Fruit fly (Drosophila melanogaster) whole organism, embryonic: ENCODE measurements around the gene E2f1.

Experiments
- Antp ChIP-seq: fragments of 200-800 bp; sonication (Bioruptor generic); optimal IDR thresholded peaks from 3 replicates; lab custom pipeline; 2016; ENCODE audit warnings: missing biosample characterization, missing genetic modification characterization
- Atf3 ChIP-seq: fragments of 200-800 bp; sonication (Bioruptor generic); optimal IDR thresholded peaks from 3 replicates; lab custom pipeline; 2016; ENCODE audit warnings: missing biosample characterization, missing genetic modification characterization
- Bdp1 ChIP-seq: fragments of 200-800 bp; sonication (Bioruptor generic); optimal IDR thresholded peaks from 3 replicates; lab custom pipeline; 2016; ENCODE audit warnings: missing biosample characterization, missing genetic modification characterization
- Bgb ChIP-seq: fragments of 200-800 bp; sonication (Bioruptor generic); IDR thresholded peaks from 2 replicates; pipeline ENCODE4 v1.3.6; 2022; ENCODE audit warnings: missing biosample characterization, missing genetic modification characterization; ENCODE audit not compliant: partially characterized antibody
- CG10209 ChIP-seq: fragments of 200-800 bp; sonication (Bioruptor generic); optimal IDR thresholded peaks from 3 replicates; lab custom pipeline; 2017; ENCODE audit warnings: missing biosample characterization, mild to moderate bottlenecking, missing genetic modification characterization, missing genetic modification reagents
- CG11247 ChIP-seq: fragments of 200-800 bp; sonication (Bioruptor generic); IDR thresholded peaks from 2 replicates; pipeline ENCODE4 v1.3.6; 2022; ENCODE audit warnings: missing biosample characterization, missing genetic modification characterization
- CG12391 ChIP-seq: fragments of 200-800 bp; sonication (Bioruptor generic); optimal IDR thresholded peaks from 3 replicates; lab custom pipeline; 2018; ENCODE audit warnings: missing biosample characterization, mild to moderate bottlenecking, missing genetic modification characterization, moderate library complexity
- CG14441 ChIP-seq: fragments of 200-800 bp; sonication (Bioruptor generic); IDR thresholded peaks from 2 replicates; pipeline ENCODE4 v1.3.6; 2022; ENCODE audit warnings: missing biosample characterization, missing genetic modification characterization
- CG17829 ChIP-seq: fragments of 200-800 bp; optimal IDR thresholded peaks from 2 replicates; lab custom pipeline; 2019; ENCODE audit warnings: missing biosample characterization, mild to moderate bottlenecking, missing genetic modification characterization, moderate library complexity
- CG18619 ChIP-seq: fragments of 200-800 bp; sonication (Bioruptor generic); optimal IDR thresholded peaks from 3 replicates; lab custom pipeline; 2017; ENCODE audit warnings: missing biosample characterization, mild to moderate bottlenecking, missing genetic modification characterization
- CG2875 ChIP-seq: fragments of 200-800 bp; sonication (Bioruptor generic); optimal IDR thresholded peaks from 2 replicates; lab custom pipeline; 2017; ENCODE audit warnings: missing biosample characterization, mild to moderate bottlenecking, missing genetic modification characterization, missing genetic modification reagents
- CG2889 ChIP-seq: fragments of 200-800 bp; sonication (Bioruptor generic); IDR thresholded peaks from 3 replicates; pipeline ENCODE4 v1.3.6; 2022; ENCODE audit warnings: missing biosample characterization, missing genetic modification characterization
- CG30020 ChIP-seq: fragments of 200-800 bp; optimal IDR thresholded peaks from 2 replicates; lab custom pipeline; 2019; ENCODE audit warnings: missing biosample characterization, mild to moderate bottlenecking, missing genetic modification characterization, moderate library complexity
- CG33557 ChIP-seq: fragments of 200-800 bp; sonication (Bioruptor generic); optimal IDR thresholded peaks from 2 replicates; lab custom pipeline; 2019; ENCODE audit warnings: missing biosample characterization, mild to moderate bottlenecking, missing genetic modification characterization, moderate library complexity
- CG34376 ChIP-seq: fragments of 200-800 bp; sonication (Bioruptor generic); optimal IDR thresholded peaks from 2 replicates; lab custom pipeline; 2018; ENCODE audit warnings: missing biosample characterization, mild to moderate bottlenecking, missing genetic modification characterization
- CG3995 ChIP-seq: fragments of 200-800 bp; sonication (Bioruptor generic); optimal IDR thresholded peaks from 3 replicates; lab custom pipeline; 2016; ENCODE audit warnings: missing biosample characterization, missing genetic modification characterization
- CG4424 ChIP-seq: fragments of 200-800 bp; sonication (Bioruptor generic); optimal IDR thresholded peaks from 3 replicates; lab custom pipeline; 2016; ENCODE audit warnings: missing biosample characterization, missing genetic modification characterization
- CG6689 ChIP-seq: fragments of 200-800 bp; sonication (Bioruptor generic); IDR thresholded peaks from 2 replicates; pipeline ENCODE4 v1.3.6; 2022; ENCODE audit warnings: missing biosample characterization, missing genetic modification characterization
- CG6791 ChIP-seq: fragments of 200-800 bp; sonication (Bioruptor generic); IDR thresholded peaks from 3 replicates; pipeline ENCODE4 v1.3.6; 2022; ENCODE audit warnings: missing biosample characterization, missing genetic modification characterization; ENCODE audit not compliant: partially characterized antibody
- CG8765 ChIP-seq: fragments of 200-800 bp; sonication (Bioruptor generic); IDR thresholded peaks from 2 replicates; pipeline ENCODE4 v1.3.6; 2022; ENCODE audit warnings: missing biosample characterization, missing genetic modification characterization
- CG9876 ChIP-seq: fragments of 200-800 bp; sonication (Bioruptor generic); optimal IDR thresholded peaks from 2 replicates; lab custom pipeline; 2016; ENCODE audit warnings: missing biosample characterization, missing genetic modification characterization
- CTCF ChIP-seq: fragments of 200-800 bp; sonication (Bioruptor generic); optimal IDR thresholded peaks from 2 replicates; lab custom pipeline; 2017; ENCODE audit warnings: missing biosample characterization, mild to moderate bottlenecking, missing genetic modification characterization, moderate library complexity
- Dip2 ChIP-seq: fragments of 200-800 bp; sonication (Bioruptor generic); IDR thresholded peaks from 2 replicates; pipeline ENCODE4 v1.3.6; 2022; ENCODE audit warnings: missing biosample characterization, missing genetic modification characterization
- Dip3 ChIP-seq: fragments of 200-800 bp; sonication (Bioruptor generic); optimal IDR thresholded peaks from 3 replicates; lab custom pipeline; 2016; ENCODE audit warnings: missing biosample characterization, missing genetic modification characterization
- Fer1 ChIP-seq: fragments of 200-800 bp; sonication (Bioruptor generic); optimal IDR thresholded peaks from 2 replicates; lab custom pipeline; 2017; ENCODE audit warnings: missing biosample characterization, mild to moderate bottlenecking, missing genetic modification characterization
- Fer2 ChIP-seq: fragments of 200-800 bp; sonication (Bioruptor generic); optimal IDR thresholded peaks from 2 replicates; lab custom pipeline; 2018; ENCODE audit warnings: missing biosample characterization, mild to moderate bottlenecking, missing genetic modification characterization, moderate library complexity
- Fer3 ChIP-seq: fragments of 200-800 bp; sonication (Bioruptor generic); optimal IDR thresholded peaks from 2 replicates; lab custom pipeline; 2018; ENCODE audit warnings: missing biosample characterization, mild to moderate bottlenecking, missing genetic modification characterization, moderate library complexity
- HLH4C ChIP-seq: fragments of 200-800 bp; sonication (Bioruptor generic); IDR thresholded peaks from 3 replicates; pipeline ENCODE4 v1.3.6; 2022; ENCODE audit warnings: missing biosample characterization, missing genetic modification characterization; ENCODE audit not compliant: partially characterized antibody
- Hmx ChIP-seq: fragments of 200-800 bp; sonication (Bioruptor generic); optimal IDR thresholded peaks from 2 replicates; lab custom pipeline; 2016; ENCODE audit warnings: missing biosample characterization, missing genetic modification characterization
- Lpt ChIP-seq: fragments of >200 bp; optimal IDR thresholded peaks from 2 replicates; lab custom pipeline; 2018; ENCODE audit warnings: missing biosample characterization, missing genetic modification characterization
- Oaz ChIP-seq: fragments of 200-800 bp; sonication (Bioruptor generic); IDR thresholded peaks from 2 replicates; pipeline ENCODE4 v1.3.6; 2022; ENCODE audit warnings: missing biosample characterization, missing genetic modification characterization
- TFAM ChIP-seq: fragments of 200-800 bp; sonication (Bioruptor generic); optimal IDR thresholded peaks from 2 replicates; lab custom pipeline; 2017; ENCODE audit warnings: missing biosample characterization, missing genetic modification characterization, inconsistent platforms
- al ChIP-seq: fragments of 200-800 bp; sonication (Bioruptor generic); IDR thresholded peaks from 2 replicates; pipeline ENCODE4 v1.3.6; 2022; ENCODE audit warnings: missing biosample characterization, missing genetic modification characterization
- cato ChIP-seq: fragments of 200-800 bp; sonication (Bioruptor generic); optimal IDR thresholded peaks from 2 replicates; lab custom pipeline; 2016; ENCODE audit warnings: missing biosample characterization, missing genetic modification characterization, borderline replicate concordance
- ci ChIP-seq: fragments of 200-800 bp; sonication (Bioruptor generic); IDR thresholded peaks from 3 replicates; pipeline ENCODE4 v1.3.6; 2022; ENCODE audit warnings: missing biosample characterization, missing genetic modification characterization
- corto ChIP-seq: fragments of 200-800 bp; sonication (Bioruptor generic); optimal IDR thresholded peaks from 2 replicates; lab custom pipeline; 2016; ENCODE audit warnings: missing biosample characterization, mild to moderate bottlenecking, missing genetic modification characterization, moderate library complexity
- crp ChIP-seq, 2 experiments: fragments of 200-800 bp; sonication (Bioruptor generic); optimal IDR thresholded peaks; 2 replicates in 1 of 2; 3 replicates in 1 of 2; lab custom pipeline; 2017; ENCODE audit warnings: missing biosample characterization in 2 of 2, missing genetic modification characterization in 2 of 2, mild to moderate bottlenecking in 1 of 2, moderate library complexity in 1 of 2
- dpn ChIP-seq, 2 experiments: fragments of 200-800 bp; sonication (Bioruptor generic); optimal IDR thresholded peaks; 3 replicates each; lab custom pipeline; 2016; ENCODE audit warnings: missing biosample characterization in 2 of 2, missing genetic modification characterization in 2 of 2
- exex ChIP-seq: fragments of 200-800 bp; sonication (Bioruptor generic); optimal IDR thresholded peaks from 4 replicates; lab custom pipeline; 2018; ENCODE audit warnings: missing biosample characterization, mild to moderate bottlenecking, missing genetic modification characterization, moderate library complexity
- h ChIP-seq: fragments of >200 bp; optimal IDR thresholded peaks from 2 replicates; lab custom pipeline; 2017
- hb ChIP-seq: fragments of 200-800 bp; sonication (Bioruptor generic); IDR thresholded peaks from 3 replicates; pipeline ENCODE4 v1.3.6; 2022; ENCODE audit warnings: missing biosample characterization, missing genetic modification characterization; ENCODE audit not compliant: partially characterized antibody
- lilli ChIP-seq: fragments of 200-800 bp; sonication (Bioruptor generic); optimal IDR thresholded peaks from 3 replicates; lab custom pipeline; 2016; ENCODE audit warnings: missing biosample characterization, missing genetic modification characterization
- mirr ChIP-seq: fragments of 200-800 bp; sonication (Bioruptor generic); optimal IDR thresholded peaks from 3 replicates; lab custom pipeline; 2018; ENCODE audit warnings: missing biosample characterization, mild to moderate bottlenecking, missing genetic modification characterization
- onecut ChIP-seq: fragments of 200-800 bp; sonication (Bioruptor generic); IDR thresholded peaks from 2 replicates; pipeline ENCODE4 v1.3.6; 2022; ENCODE audit warnings: missing biosample characterization, missing genetic modification characterization
- phol ChIP-seq: fragments of 200-800 bp; sonication (Bioruptor generic); optimal IDR thresholded peaks from 3 replicates; lab custom pipeline; 2018; ENCODE audit warnings: missing biosample characterization, mild to moderate bottlenecking, missing genetic modification characterization, moderate library complexity
- repo ChIP-seq: fragments of 200-800 bp; sonication (Bioruptor generic); optimal IDR thresholded peaks from 2 replicates; lab custom pipeline; 2016; ENCODE audit warnings: missing biosample characterization, missing genetic modification characterization
- sens-2 ChIP-seq: fragments of 200-800 bp; sonication (Bioruptor generic); IDR thresholded peaks from 2 replicates; pipeline ENCODE4 v1.3.6; 2022; ENCODE audit warnings: missing biosample characterization, missing genetic modification characterization
- sim ChIP-seq: fragments of 200-800 bp; sonication (Bioruptor generic); IDR thresholded peaks from 2 replicates; pipeline ENCODE4 v1.3.6; 2022; ENCODE audit warnings: missing biosample characterization, missing genetic modification characterization
- so ChIP-seq: fragments of 200-800 bp; sonication (Bioruptor generic); IDR thresholded peaks from 3 replicates; pipeline ENCODE4 v1.3.6; 2022; ENCODE audit warnings: missing biosample characterization, missing genetic modification characterization
- stc ChIP-seq: fragments of 200-800 bp; sonication (Bioruptor generic); IDR thresholded peaks from 2 replicates; pipeline ENCODE4 v1.3.6; 2022; ENCODE audit warnings: missing biosample characterization, missing genetic modification characterization
- tll ChIP-seq, 2 experiments: fragments of 200-800 bp in 1 of 2; fragments of >200 bp in 1 of 2; sonication (Bioruptor generic) in 1 of 2; optimal IDR thresholded peaks; 2 replicates each; lab custom pipeline; 2017 to 2019; ENCODE audit warnings: missing biosample characterization in 2 of 2, missing genetic modification characterization in 2 of 2, mild to moderate bottlenecking in 1 of 2, moderate library complexity in 1 of 2
- wor ChIP-seq: fragments of 200-800 bp; sonication (Bioruptor generic); IDR thresholded peaks from 2 replicates; pipeline ENCODE4 v1.3.6; 2022; ENCODE audit warnings: missing biosample characterization, missing genetic modification characterization
- yki ChIP-seq: fragments of >200 bp; optimal IDR thresholded peaks from 3 replicates; lab custom pipeline; 2018

The E2f1 gene

dm6 chr3R:21660659-21661126, at the start of gene E2f1 (continued):
- TF ChIP-seq Bdp1: no peak
- no peak for TF ChIP-seq dpn (GFP tag; optimal IDR thresholded peaks at IDR 0.05; lab: Kevin White, UChicago)
- TF ChIP-seq CG12391 (tag; lab: Kevin White, UChicago): peak; percentile 23
- peak; percentile 79; the same call in 2 of the 3 replicates for TF ChIP-seq CG6791 (GFP tag; lab: Robert Waterston, UW)
- no peak for TF ChIP-seq CG8765 (GFP tag; lab: Robert Waterston, UW)
- no peak for TF ChIP-seq CG2889
- no peak; the same call in 2 of the 3 replicates for TF ChIP-seq ci (GFP tag; lab: Robert Waterston, UW)
- TF ChIP-seq Fer3 (tag; lab: Kevin White, UChicago): no peak
- no peak for TF ChIP-seq mirr (GFP tag; lab: Kevin White, UChicago)
- TF ChIP-seq crp (GFP tag; optimal IDR thresholded peaks at IDR 0.05; lab: Kevin White, UChicago): peak; percentile 63 to 99
- TF ChIP-seq CG33557 (GFP tag; lab: Kevin White, UChicago): peak; percentile 11
- TF ChIP-seq lilli: no peak
- TF ChIP-seq corto (GFP tag; lab: Kevin White, UChicago): no peak
- no peak; the same call in 1 of the 2 replicates for TF ChIP-seq onecut
- TF ChIP-seq CG30020 (tag; lab: Kevin White, UChicago): no peak
- TF ChIP-seq CG14441 (GFP tag; lab: Robert Waterston, UW): no peak
- TF ChIP-seq Fer1: no peak
- peak in 1 of 2 experiments; percentile 67 for TF ChIP-seq tll (GFP tag; optimal IDR thresholded peaks at IDR 0.05; lab: Kevin White, UChicago)
- no peak for TF ChIP-seq Hmx (GFP tag; lab: Kevin White, UChicago)
- no peak for TF ChIP-seq Lpt (GFP tag; lab: Kevin White, UChicago)
- no peak for TF ChIP-seq Antp
- TF ChIP-seq wor (GFP tag; lab: Robert Waterston, UW): no peak
- TF ChIP-seq repo (GFP tag; lab: Kevin White, UChicago): no peak
- TF ChIP-seq h (lab: Kevin White, UChicago): no peak
- peak; percentile 8 for TF ChIP-seq phol
- TF ChIP-seq CG10209 (GFP tag; lab: Kevin White, UChicago): no peak
- peak; percentile 70 for TF ChIP-seq HLH4C (GFP tag; lab: Robert Waterston, UW)
- no peak for TF ChIP-seq al
- no peak for TF ChIP-seq stc (GFP tag; lab: Robert Waterston, UW)
- no peak for TF ChIP-seq cato (GFP tag; lab: Kevin White, UChicago)
- TF ChIP-seq CG9876 (GFP tag; lab: Kevin White, UChicago): no peak
- peak; percentile 78 for TF ChIP-seq Bgb (GFP tag; lab: Robert Waterston, UW)
- TF ChIP-seq CG3995 (GFP tag; lab: Kevin White, UChicago): no peak
- no peak for TF ChIP-seq exex
- TF ChIP-seq Atf3: no peak
- TF ChIP-seq CG34376 (GFP tag; lab: Kevin White, UChicago): peak; percentile 14
- no peak for TF ChIP-seq so (GFP tag; lab: Robert Waterston, UW)
- no peak for TF ChIP-seq CG2875 (GFP tag; lab: Kevin White, UChicago)
- peak; percentile 32 for TF ChIP-seq CTCF (GFP tag; lab: Kevin White, UChicago)
- no peak for TF ChIP-seq CG18619 (GFP tag; lab: Kevin White, UChicago)
- TF ChIP-seq Oaz (GFP tag; lab: Robert Waterston, UW): no peak
- no peak for TF ChIP-seq yki (lab: Kevin White, UChicago)
- no peak for TF ChIP-seq Dip3
- TF ChIP-seq Dip2: no peak
- no peak for TF ChIP-seq CG11247 (GFP tag; lab: Robert Waterston, UW)
- TF ChIP-seq Fer2 (tag; lab: Kevin White, UChicago): no peak
- TF ChIP-seq sim (GFP tag; lab: Robert Waterston, UW): no peak
- TF ChIP-seq CG6689 (GFP tag; lab: Robert Waterston, UW): no peak
- peak; percentile 30 for TF ChIP-seq CG17829 (tag; lab: Kevin White, UChicago)
- TF ChIP-seq hb: no peak
- TF ChIP-seq CG4424 (GFP tag; lab: Kevin White, UChicago): no peak
- no peak for TF ChIP-seq sens-2 (GFP tag; lab: Robert Waterston, UW)
- TF ChIP-seq TFAM (GFP tag; lab: Kevin White, UChicago): no peak
